Worm (Caenorhabditis elegans) whole organism, young adult: ENCODE data around the gene str-9.
"Not testable (repeated sequence)": the region's sequence is repeated elsewhere in the genome, so short reads cannot be mapped to it uniquely, and the experiment has no call there.

ENCODE experiments used
- ama-1 ChIP-seq, 3 experiments: fragments of 150-350 bp in 1 of 3; sonication (generic microtip) in 2 of 3; optimal IDR thresholded peaks; 2 replicates each; lab custom pipeline; 2014 to 2018; ENCODE audit warnings: missing biosample characterization in 2 of 3, missing genetic modification characterization in 2 of 3, missing genetic modification reagents in 2 of 3
- attf-6 ChIP-seq: fragments of 200-800 bp; sonication (Bioruptor generic); IDR thresholded peaks from 2 replicates; pipeline ENCODE4 v1.3.6; 2022; ENCODE audit warnings: missing genetic modification reagents, missing genetic modification characterization, missing compliant biosample characterization
- lin-40 ChIP-seq: sonication (generic microtip); optimal IDR thresholded peaks from 2 replicates; lab custom pipeline; 2016; ENCODE audit warnings: missing genetic modification characterization, mild to moderate bottlenecking, missing compliant biosample characterization, missing genotype, missing genetic modification reagents
- pha-4 ChIP-seq: fragments of 150-350 bp; sonication (generic microtip); optimal IDR thresholded peaks from 2 replicates; lab custom pipeline; 2014; ENCODE audit warnings: missing biosample characterization, missing genetic modification reagents, missing genetic modification characterization
- repo-1 ChIP-seq: sonication (generic microtip); optimal IDR thresholded peaks from 2 replicates; lab custom pipeline; 2017; ENCODE audit warnings: mild to moderate bottlenecking, missing genetic modification characterization, missing compliant biosample characterization

DNA sequence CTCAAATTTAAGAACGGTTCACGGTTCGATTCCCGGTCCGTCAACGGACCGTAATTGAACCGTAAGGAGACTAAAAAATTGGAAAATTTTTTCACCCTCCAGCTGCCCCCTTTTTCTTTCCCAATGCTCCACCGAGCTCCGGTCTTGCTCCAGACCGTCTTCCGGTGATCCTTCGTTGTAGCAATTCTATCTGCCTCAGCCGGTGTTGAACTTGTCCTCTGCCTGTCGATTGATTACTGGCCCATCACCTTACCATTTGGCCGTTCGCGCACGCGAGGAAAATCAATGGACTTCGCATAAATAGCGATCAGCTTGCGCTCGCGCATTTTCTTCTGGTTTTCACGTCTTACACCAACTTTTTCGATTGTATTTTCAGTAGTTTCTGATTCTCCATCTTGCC is 8.8 kb downstream of the str-9 start:
- TF ChIP-seq lin-40 (tag; lab: Kevin White, UChicago); ama-1 (optimal IDR thresholded peaks at IDR 0.05; lab: Kevin White, UChicago); ama-1 (GFP tag; optimal IDR thresholded peaks at IDR 0.05; lab: Kevin White, UChicago); pha-4; repo-1 (tag; lab: Kevin White, UChicago): not testable (repeated sequence)
- TF ChIP-seq attf-6 (GFP tag; lab: Robert Waterston, UW): peak; percentile 89
